Worm (Caenorhabditis elegans): ENCODE measurements around the gene affl-2.

The affl-2 gene

ce11 chrIII:486077-486597, 51.4 kb downstream of the affl-2 start, which contains the start of gene nlp-32:
nlp-32 (minus strand) TSS chrIII:486547.
- TF ChIP-seq lin-15B (tag; optimal IDR thresholded peaks at IDR 0.05), result no peak

DNA sequence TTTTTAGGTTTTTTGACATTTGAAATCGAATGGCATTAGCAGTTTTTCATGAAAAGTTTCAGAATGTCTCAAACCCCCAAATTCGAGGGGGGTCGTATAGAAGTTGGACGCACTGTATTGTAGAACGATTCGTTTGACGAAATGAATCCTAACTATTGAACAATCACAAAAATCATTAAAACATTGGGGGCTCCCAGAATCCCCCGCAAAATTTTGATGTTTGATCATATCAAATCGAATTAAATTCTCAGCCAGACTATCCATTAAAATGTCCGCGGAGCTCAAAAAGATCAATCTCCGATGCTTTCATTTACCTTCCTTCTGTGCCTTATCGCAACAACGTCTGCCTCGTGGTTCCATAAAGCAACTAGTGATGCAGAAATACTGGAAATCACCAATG, 53.8 kb downstream of the affl-2 start, which contains the start of gene F30H5.5:
TSS of gene F30H5.5 (plus strand) at position 301 of the 400 bp plus-strand sequence.
- TF ChIP-seq hlh-4 (tag; optimal IDR thresholded peaks at IDR 0.05), result no peak
